Worm (Caenorhabditis elegans) whole organism, late embryonic: ENCODE measurements around the gene str-225.

Experiments
- ceh-2 ChIP-seq: sonication (generic microtip); optimal IDR thresholded peaks from 2 replicates; lab custom pipeline; 2016; ENCODE audit warnings: missing genotype, missing genetic modification characterization, missing compliant biosample characterization
- dve-1 ChIP-seq: sonication (generic microtip); optimal IDR thresholded peaks from 2 replicates; lab custom pipeline; 2017; ENCODE audit warnings: antibody characterized with exemption, mild to moderate bottlenecking, missing genetic modification characterization, missing compliant biosample characterization
- sdc-2 ChIP-seq: sonication (generic microtip); optimal IDR thresholded peaks from 2 replicates; lab custom pipeline; 2016; ENCODE audit warnings: missing genotype, missing genetic modification characterization, missing compliant biosample characterization
- tbx-7 ChIP-seq: sonication (generic microtip); optimal IDR thresholded peaks from 2 replicates; lab custom pipeline; 2016; ENCODE audit warnings: missing genotype, missing genetic modification characterization, missing compliant biosample characterization

DNA sequence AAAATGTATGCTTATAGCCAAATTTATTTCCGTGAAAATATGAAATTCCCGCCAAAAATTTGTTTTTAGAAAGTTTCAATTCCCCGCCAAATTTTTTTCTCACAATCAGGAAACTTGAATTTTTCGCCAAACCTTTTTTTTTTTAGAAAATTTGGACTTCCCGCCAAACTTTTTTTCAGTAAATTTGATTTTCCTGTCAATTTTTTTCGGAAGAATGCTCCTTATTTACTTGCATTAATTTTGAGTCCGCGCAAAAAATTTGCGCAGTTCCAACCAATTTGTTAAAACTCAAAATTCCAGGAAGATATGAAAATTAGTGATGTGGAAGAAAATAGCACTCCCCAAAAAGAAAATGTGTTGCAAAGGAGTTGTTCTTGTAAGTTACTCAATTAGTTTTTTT, 47.7 kb upstream of the str-225 start, which contains the start of gene slc-28.2:
- TF ChIP-seq sdc-2 (tag; lab: Kevin White, UChicago) (no peak), ceh-2 (tag; lab: Kevin White, UChicago) (no peak), tbx-7 (tag; lab: Kevin White, UChicago) (no peak), dve-1 (tag; lab: Kevin White, UChicago) (no peak)
